Worm (Caenorhabditis elegans): ENCODE data around the gene nhr-196.
"Not testable (repeated sequence)": the region's sequence is repeated elsewhere in the genome, so short reads cannot be mapped to it uniquely, and the experiment has no call there.

Gene nhr-196

ce11 chrV:15668870-15669269, 16.6 kb upstream of the nhr-196 start, which contains the start of gene K06B4.4:
TSS of gene K06B4.4 (plus strand) at chrV:15669170.
- TF ChIP-seq cebp-1 (GFP tag; IDR thresholded peaks at IDR 0.05) (no peak), cebp-1 (tag; optimal IDR thresholded peaks at IDR 0.05) (no peak), lin-40 (tag; optimal IDR thresholded peaks at IDR 0.05) (no peak), bed-1 (GFP tag; IDR thresholded peaks at IDR 0.05) (no peak), Y67H2A.10 (GFP tag; conservative IDR thresholded peaks at IDR 0.05) (no peak), B0035.1 (tag; optimal IDR thresholded peaks at IDR 0.05) (no peak), pbrm-1 (GFP tag; IDR thresholded peaks at IDR 0.05) (no peak), B0019.2 (GFP tag; conservative IDR thresholded peaks at IDR 0.05) (no peak), zim-3 (tag; optimal IDR thresholded peaks at IDR 0.05) (no peak), cebp-2 (GFP tag; IDR thresholded peaks at IDR 0.05) (no peak), attf-5 (GFP tag; optimal IDR thresholded peaks at IDR 0.05) (no peak), fkh-3 (tag; optimal IDR thresholded peaks at IDR 0.05) (no peak), F37B4.10 (GFP tag; IDR thresholded peaks at IDR 0.05) (no peak), egrh-3 (GFP tag; IDR thresholded peaks at IDR 0.05) (no peak), nhr-27 (tag; optimal IDR thresholded peaks at IDR 0.05) (no peak), Y53G8AR.9 (GFP tag; conservative IDR thresholded peaks at IDR 0.05) (no peak), Y53F4B.3 (GFP tag; IDR thresholded peaks at IDR 0.05) (no peak), ccch-3 (GFP tag; optimal IDR thresholded peaks at IDR 0.05) (no peak)

- not testable (repeated sequence) for TF ChIP-seq attf-6 (GFP tag; IDR thresholded peaks at IDR 0.05); F23B12.7 (tag; optimal IDR thresholded peaks at IDR 0.05; ENCODE audit: insufficient read depth); ceh-40 (GFP tag; IDR thresholded peaks at IDR 0.05)
Observed at ce11 chrV:15670139-15670538, 15.4 kb upstream of the nhr-196 start, which contains the start of gene K06B4.15. TSS of gene K06B4.15 (plus strand) at chrV:15670439.

ce11 chrV:15673707-15674106, 11.8 kb upstream of the nhr-196 start, which contains the start of gene nhr-51:
TSS of gene nhr-51 (plus strand) at chrV:15674007.
- TF ChIP-seq let-526 (GFP tag; IDR thresholded peaks at IDR 0.05): no peak
- no peak for TF ChIP-seq Y79H2A.3 (GFP tag; conservative IDR thresholded peaks at IDR 0.05)
- TF ChIP-seq F49E8.2 (tag; optimal IDR thresholded peaks at IDR 0.05; ENCODE audit: insufficient read depth): no peak
- no peak for TF ChIP-seq ceh-79 (tag; optimal IDR thresholded peaks at IDR 0.05)
- no peak for TF ChIP-seq snpc-4 (GFP tag; optimal IDR thresholded peaks at IDR 0.05)
- no peak for TF ChIP-seq snpc-4 (tag; optimal IDR thresholded peaks at IDR 0.05)
- no peak for TF ChIP-seq egrh-3 (GFP tag; IDR thresholded peaks at IDR 0.05)
- no peak for TF ChIP-seq lin-35 (GFP tag; optimal IDR thresholded peaks at IDR 0.05)
- TF ChIP-seq F23B12.7 (tag; optimal IDR thresholded peaks at IDR 0.05; ENCODE audit: insufficient read depth): no peak
- TF ChIP-seq nhr-80 (tag; optimal IDR thresholded peaks at IDR 0.05): no peak
- no peak for TF ChIP-seq Y56A3A.18 (GFP tag; IDR thresholded peaks at IDR 0.05)
- TF ChIP-seq sea-2 (GFP tag; IDR thresholded peaks at IDR 0.05): no peak
- TF ChIP-seq nhr-120 (GFP tag; IDR thresholded peaks at IDR 0.05): no peak
- TF ChIP-seq sdz-38 (tag; optimal IDR thresholded peaks at IDR 0.05): no peak
- TF ChIP-seq ZK185.1 (tag; optimal IDR thresholded peaks at IDR 0.05; ENCODE audit: poor library complexity, severe bottlenecking): no peak
- TF ChIP-seq hmg-20 (GFP tag; IDR thresholded peaks at IDR 0.05): no peak

ce11 chrV:15674899-15675298, 10.6 kb upstream of the nhr-196 start:
- TF ChIP-seq bed-1 (GFP tag; IDR thresholded peaks at IDR 0.05) (0 out of 2 replicates have a peak, but pooled peaks have one; percentile 71), snpc-3.4 (tag; optimal IDR thresholded peaks at IDR 0.05) (no peak), zfh-2 (GFP tag; conservative IDR thresholded peaks at IDR 0.05) (peak; percentile 72)
